Fruit fly (Drosophila melanogaster): Measurements from ENCODE around the gene CG3225.

Gene CG3225

DNA sequence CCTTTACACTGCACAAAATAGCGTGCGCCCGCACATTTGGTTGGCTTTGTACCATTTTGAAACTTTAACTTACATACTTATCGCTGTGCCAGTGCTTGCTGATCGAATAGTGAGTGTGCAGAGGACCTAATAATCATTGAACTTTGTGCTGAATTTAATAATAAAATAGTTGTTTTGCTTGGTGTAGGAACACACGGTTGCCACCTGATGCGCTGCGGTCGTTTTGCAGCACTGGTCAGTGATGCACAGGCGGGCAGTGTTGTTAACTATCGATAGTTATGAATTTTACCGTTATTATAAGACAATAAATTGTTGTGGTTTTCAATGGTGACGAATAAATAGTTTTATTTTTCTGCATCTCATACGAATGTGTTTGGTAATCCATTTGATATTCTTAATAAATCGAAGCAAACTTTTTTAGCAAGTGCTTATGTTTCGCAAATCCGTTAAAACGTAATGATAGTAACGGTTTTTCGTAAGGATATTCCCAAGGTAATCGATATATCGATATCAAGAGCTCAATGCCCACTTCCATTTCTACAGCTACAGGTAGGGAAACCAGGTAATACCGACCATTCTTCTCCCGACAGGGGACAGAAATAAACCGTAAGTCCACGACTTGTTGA, 19.8 kb upstream of the CG3225 start, which contains the start of the genes tank and CG12194 (continued):
- TF ChIP-seq Sin3A (optimal IDR thresholded peaks at IDR 0.05) (peak; percentile 84), her (GFP tag; optimal IDR thresholded peaks at IDR 0.05) (peak; percentile 97), zen (tag; optimal IDR thresholded peaks at IDR 0.05) (peak; percentile 98), CG32767 (GFP tag; IDR thresholded peaks at IDR 0.05) (peak; percentile 99), Drgx (GFP tag; IDR thresholded peaks at IDR 0.05) (peak; percentile 100), CG3838 (GFP tag; optimal IDR thresholded peaks at IDR 0.05) (peak; percentile 97), CG3163 (GFP tag; optimal IDR thresholded peaks at IDR 0.05) (peak; percentile 94), CG7745 (tag; optimal IDR thresholded peaks at IDR 0.05) (peak; percentile 74), CG31224 (GFP tag; IDR thresholded peaks at IDR 0.05) (peak; percentile 97), CG10462 (GFP tag; optimal IDR thresholded peaks at IDR 0.05) (peak; percentile 98), CG3407 (GFP tag; optimal IDR thresholded peaks at IDR 0.05) (peak; percentile 98), CG10959 (GFP tag; IDR thresholded peaks at IDR 0.05) (peak; percentile 99), B-H1 (GFP tag; IDR thresholded peaks at IDR 0.05) (peak; percentile 99), CG6272 (GFP tag; IDR thresholded peaks at IDR 0.05) (peak; percentile 99), trh (GFP tag; optimal IDR thresholded peaks at IDR 0.05) (peak; percentile 98), cwo (GFP tag; optimal IDR thresholded peaks at IDR 0.05) (peak; percentile 96), sna (GFP tag; IDR thresholded peaks at IDR 0.05; ENCODE audit: partially characterized antibody) (peak; percentile 79), ATbp (GFP tag; optimal IDR thresholded peaks at IDR 0.05) (peak; percentile 99), D19A (tag; optimal IDR thresholded peaks at IDR 0.05) (peak; percentile 95), Nf-YB (GFP tag; optimal IDR thresholded peaks at IDR 0.05) (peak; percentile 88), Lhr (GFP tag; optimal IDR thresholded peaks at IDR 0.05) (peak; percentile 97), schlank (tag; optimal IDR thresholded peaks at IDR 0.05) (peak; percentile 97), esg (GFP tag; conservative IDR thresholded peaks at IDR 0.05) (peak; percentile 99), Bgb (GFP tag; IDR thresholded peaks at IDR 0.05; ENCODE audit: partially characterized antibody) (peak; percentile 69)

dm6 chr2L:4836193-4836592, 18.1 kb upstream of the CG3225 start:
- TF ChIP-seq pzg (GFP tag; optimal IDR thresholded peaks at IDR 0.05) (no peak), Med (GFP tag) (peak; percentile 58), Gug (GFP tag; IDR thresholded peaks at IDR 0.05) (peak; percentile 6; the same call in 1 of the 4 replicates), Ravus (GFP tag; IDR thresholded peaks at IDR 0.05) (no peak), NK7.1 (GFP tag; optimal IDR thresholded peaks at IDR 0.05) (no peak), row (GFP tag; IDR thresholded peaks at IDR 0.05) (peak; percentile 41; the same call in 2 of the 3 replicates), Drgx (GFP tag; IDR thresholded peaks at IDR 0.05) (peak; percentile 29; the same call in 1 of the 2 replicates), grau (tag; optimal IDR thresholded peaks at IDR 0.05) (peak; percentile 49), slbo (GFP tag; IDR thresholded peaks at IDR 0.05) (peak; percentile 22; the same call in 1 of the 2 replicates), CG31224 (GFP tag; IDR thresholded peaks at IDR 0.05) (no peak), Pdp1 (GFP tag; optimal IDR thresholded peaks at IDR 0.05) (peak in 1 of 2 experiments; percentile 14), CG10959 (GFP tag; IDR thresholded peaks at IDR 0.05) (no peak), br (optimal IDR thresholded peaks at IDR 0.05) (no peak), Adf1 (GFP tag; IDR thresholded peaks at IDR 0.05) (no peak), CG2678 (tag; optimal IDR thresholded peaks at IDR 0.05) (peak; percentile 3)

DNA sequence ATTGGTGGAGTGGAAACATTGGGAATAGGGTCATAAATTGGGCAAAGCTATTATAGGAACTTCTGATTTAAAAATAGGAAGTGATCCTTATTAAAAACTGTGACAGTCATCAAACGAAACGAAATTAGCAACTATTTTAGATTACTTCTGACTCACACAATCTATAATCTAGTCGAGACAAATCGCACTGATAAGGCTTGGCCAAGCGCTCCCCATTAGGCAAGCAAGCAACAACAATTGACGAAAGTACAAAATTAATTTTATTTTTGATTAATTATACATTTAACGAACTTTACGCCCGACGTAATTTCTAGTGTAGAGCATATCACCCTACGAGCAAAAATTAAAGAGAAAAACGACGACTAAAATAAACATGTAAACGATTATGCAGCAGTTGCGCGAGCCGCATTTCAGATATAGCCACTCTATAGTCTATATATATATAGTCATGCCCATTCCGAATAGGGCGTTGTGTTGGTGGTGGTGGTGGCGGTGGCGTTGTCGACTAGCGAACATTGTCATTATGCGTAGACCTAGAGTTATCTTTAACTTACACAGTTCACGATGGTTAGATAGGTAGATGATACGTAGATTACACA, 17.1 kb upstream of the CG3225 start, which contains the start of gene Ir25a:
TSS of gene Ir25a (minus strand) at position 210 of the 599 bp plus-strand sequence.
- TF ChIP-seq CG10267 (tag; optimal IDR thresholded peaks at IDR 0.05) = no peak
- no peak for TF ChIP-seq zf30C (GFP tag; optimal IDR thresholded peaks at IDR 0.05)
- no peak for TF ChIP-seq CG13287 (GFP tag; IDR thresholded peaks at IDR 0.05; ENCODE audit: partially characterized antibody)
- no peak for TF ChIP-seq NC2β (GFP tag; optimal IDR thresholded peaks at IDR 0.05)
- peak in 1 of 2 experiments; percentile 71 for TF ChIP-seq Pdp1 (GFP tag; optimal IDR thresholded peaks at IDR 0.05)
- peak; percentile 58 for TF ChIP-seq Med (GFP tag)
- no peak for TF ChIP-seq run (tag; optimal IDR thresholded peaks at IDR 0.05)
- no peak for TF ChIP-seq HmgD (GFP tag; optimal IDR thresholded peaks at IDR 0.05)
- TF ChIP-seq sug (tag; optimal IDR thresholded peaks at IDR 0.05) = peak; percentile 20
- TF ChIP-seq emc (GFP tag; optimal IDR thresholded peaks at IDR 0.05) = no peak
- no peak for TF ChIP-seq Nf-YC (tag; optimal IDR thresholded peaks at IDR 0.05)
- TF ChIP-seq CG32772 (GFP tag; IDR thresholded peaks at IDR 0.05) = no peak
- peak; percentile 80 for TF ChIP-seq exex (tag; optimal IDR thresholded peaks at IDR 0.05)
- TF ChIP-seq gsb-n (tag; optimal IDR thresholded peaks at IDR 0.05) = no peak

Data from whole organism, embryonic.